Fruit fly (Drosophila melanogaster) Kc167 (cell line): ENCODE results near the gene PK2-R2.

Experiments used
- Myc ChIP-seq: fragments of >200 bp; optimal IDR thresholded peaks from 2 replicates; lab custom pipeline; 2017; ENCODE audit warnings: missing external identifiers
- Sin3A ChIP-seq: fragments of >200 bp; optimal IDR thresholded peaks from 2 replicates; lab custom pipeline; 2018; ENCODE audit warnings: missing external identifiers
- h ChIP-seq: fragments of >200 bp; optimal IDR thresholded peaks from 3 replicates; lab custom pipeline; 2018; ENCODE audit warnings: missing external identifiers
- insv ChIP-seq: fragments of >200 bp; optimal IDR thresholded peaks from 3 replicates; lab custom pipeline; 2018; ENCODE audit warnings: missing external identifiers
- psq ChIP-seq: fragments of >200 bp; optimal IDR thresholded peaks from 2 replicates; lab custom pipeline; 2017; ENCODE audit warnings: missing external identifiers
- ttk ChIP-seq: sonication (Bioruptor generic); optimal IDR thresholded peaks from 2 replicates; lab custom pipeline; 2017; ENCODE audit warnings: missing external identifiers

Gene PK2-R2

dm6 chr3R:13364175-13365174, 30.5 kb upstream of the PK2-R2 start, which contains the start of gene Dic1:
Dic1 (plus strand) TSS chr3R:13364938.
- no peak for TF ChIP-seq insv (lab: Kevin White, UChicago)
- no peak for TF ChIP-seq Myc (lab: Kevin White, UChicago)
- no peak for TF ChIP-seq h
- no peak for TF ChIP-seq Sin3A
- no peak for TF ChIP-seq psq (lab: Kevin White, UChicago)
- TF ChIP-seq ttk (lab: Kevin White, UChicago), result no peak

DNA sequence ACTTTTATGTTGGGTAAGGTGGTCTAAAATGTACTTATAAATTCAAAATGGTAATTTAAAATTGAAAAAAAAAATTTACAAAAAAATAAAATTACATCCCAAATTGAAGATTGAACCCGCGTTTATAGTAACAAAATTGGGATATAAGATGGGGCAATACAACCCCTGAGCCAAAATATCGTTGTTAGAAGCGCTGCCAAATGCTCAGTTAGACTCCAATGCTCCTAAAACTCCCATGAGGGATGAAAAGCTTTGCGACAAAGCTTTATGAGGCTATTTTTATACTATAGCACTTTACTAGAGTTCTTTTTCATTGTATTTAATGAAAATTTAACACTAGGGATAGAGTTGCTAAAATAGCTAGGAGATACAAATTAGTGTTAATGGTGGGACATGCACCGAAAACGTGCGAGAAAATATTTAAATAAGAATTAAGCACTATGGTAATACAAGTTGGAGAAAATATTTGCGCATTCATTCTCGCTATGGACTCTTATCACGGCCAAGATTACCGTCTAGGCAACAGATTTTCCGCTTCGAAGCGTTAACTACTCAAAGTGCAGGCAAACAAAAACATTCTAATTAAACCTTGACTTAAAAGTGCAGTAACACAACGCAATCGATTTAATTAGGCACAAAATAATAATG, 29.5 kb upstream of the PK2-R2 start:
- TF ChIP-seq Sin3A, result no peak

DNA sequence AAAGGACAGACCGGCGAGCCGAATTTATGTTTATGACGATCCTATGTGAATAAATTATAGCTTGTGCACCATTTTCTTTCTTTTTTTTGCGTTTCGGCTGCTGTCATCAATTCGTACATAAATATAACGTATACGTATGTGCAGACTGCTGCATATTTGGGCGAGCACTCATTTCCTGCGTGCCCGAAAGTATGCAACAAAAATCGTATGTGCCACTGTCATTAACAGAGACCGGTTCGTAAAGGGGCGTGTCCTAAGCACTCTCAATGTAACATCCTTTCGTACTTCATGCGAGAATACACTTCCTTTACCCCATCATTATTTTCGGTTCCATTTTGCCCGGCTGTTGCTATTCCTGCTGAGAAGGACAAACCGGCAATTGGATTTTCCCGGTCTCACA, 26.1 kb upstream of the PK2-R2 start:
- TF ChIP-seq Myc (lab: Kevin White, UChicago) (no peak), insv (lab: Kevin White, UChicago) (no peak), Sin3A (no peak), psq (lab: Kevin White, UChicago) (no peak), ttk (lab: Kevin White, UChicago) (no peak), h (no peak)

DNA sequence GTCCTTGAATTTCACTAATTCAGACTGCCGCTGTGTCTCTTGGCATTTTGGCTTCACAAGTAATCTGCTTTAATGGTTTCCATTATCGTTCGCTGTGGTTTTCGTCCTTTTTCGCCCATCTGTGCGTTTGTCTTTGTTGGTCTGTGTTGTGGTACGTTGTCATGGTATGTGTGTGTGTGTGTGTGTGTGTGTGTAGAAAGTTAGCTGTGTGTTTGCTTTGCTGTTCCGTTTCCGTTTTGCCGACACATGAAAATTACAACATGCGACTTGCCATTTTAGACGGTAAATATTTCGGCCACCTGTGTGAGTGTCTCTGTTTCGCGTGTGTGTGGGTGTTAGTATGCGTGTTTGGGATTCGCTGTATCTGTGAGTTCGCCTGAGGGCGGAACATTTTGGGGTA, 23.0 kb upstream of the PK2-R2 start:
- TF ChIP-seq ttk (lab: Kevin White, UChicago), result no peak
- TF ChIP-seq Myc (lab: Kevin White, UChicago), result no peak

DNA sequence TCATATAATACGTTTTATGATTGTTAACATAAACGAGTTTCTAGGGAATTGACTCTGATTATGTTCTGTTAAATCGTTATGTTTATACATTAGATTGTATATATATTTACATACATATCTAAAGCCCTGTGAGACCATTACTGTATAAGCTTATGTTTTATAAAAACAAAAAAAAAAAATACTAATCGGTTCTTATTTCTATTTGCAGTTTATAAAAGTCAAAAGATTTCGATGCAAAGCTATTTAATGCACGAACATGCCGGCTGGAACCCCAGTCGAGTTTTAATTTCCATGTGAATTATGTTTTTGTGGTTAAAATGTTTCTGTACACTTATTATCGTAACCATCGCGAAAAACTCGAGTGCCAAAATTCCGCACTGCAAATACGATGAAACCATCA, 19.4 kb upstream of the PK2-R2 start, which contains the start of gene mthl12:
mthl12 (plus strand) TSS at position 301 of the 400 bp plus-strand sequence.
- TF ChIP-seq Sin3A (no peak), h (no peak), insv (lab: Kevin White, UChicago) (no peak), Myc (lab: Kevin White, UChicago) (no peak), psq (lab: Kevin White, UChicago) (no peak), ttk (lab: Kevin White, UChicago) (no peak)

dm6 chr3R:13338030-13338429, 4.1 kb upstream of the PK2-R2 start, which contains the start of gene PK2-R1:
PK2-R1 (plus strand) TSS chr3R:13338330.
- TF ChIP-seq Myc (lab: Kevin White, UChicago) (no peak), Sin3A (no peak), psq (lab: Kevin White, UChicago) (no peak), insv (lab: Kevin White, UChicago) (no peak), ttk (lab: Kevin White, UChicago) (no peak), h (no peak)

dm6 chr3R:13333031-13333430, 935 bp downstream of the PK2-R2 start:
- TF ChIP-seq psq (lab: Kevin White, UChicago) (no peak), Myc (lab: Kevin White, UChicago) (no peak), h (no peak), insv (lab: Kevin White, UChicago) (no peak), ttk (lab: Kevin White, UChicago) (no peak)

- TF ChIP-seq Sin3A (no peak), ttk (lab: Kevin White, UChicago) (no peak), Myc (lab: Kevin White, UChicago) (no peak), insv (lab: Kevin White, UChicago) (no peak), psq (lab: Kevin White, UChicago) (no peak), h (no peak)
Measured at dm6 chr3R:13319873-13320272, 14.1 kb downstream of the PK2-R2 start.

- no peak for TF ChIP-seq insv (lab: Kevin White, UChicago)
- TF ChIP-seq h, result no peak
- TF ChIP-seq Sin3A, result no peak
- TF ChIP-seq psq (lab: Kevin White, UChicago), result no peak
Measured at dm6 chr3R:13319170-13319569, 14.8 kb downstream of the PK2-R2 start, which contains the start of gene CG45080. CG45080 (minus strand) TSS chr3R:13319270.

dm6 chr3R:13313088-13313487, 20.9 kb downstream of the PK2-R2 start, which contains the start of gene CG44142:
CG44142 (minus strand) TSS chr3R:13313188.
- TF ChIP-seq Myc (lab: Kevin White, UChicago) (no peak), h (no peak), psq (lab: Kevin White, UChicago) (no peak), ttk (lab: Kevin White, UChicago) (no peak)

DNA sequence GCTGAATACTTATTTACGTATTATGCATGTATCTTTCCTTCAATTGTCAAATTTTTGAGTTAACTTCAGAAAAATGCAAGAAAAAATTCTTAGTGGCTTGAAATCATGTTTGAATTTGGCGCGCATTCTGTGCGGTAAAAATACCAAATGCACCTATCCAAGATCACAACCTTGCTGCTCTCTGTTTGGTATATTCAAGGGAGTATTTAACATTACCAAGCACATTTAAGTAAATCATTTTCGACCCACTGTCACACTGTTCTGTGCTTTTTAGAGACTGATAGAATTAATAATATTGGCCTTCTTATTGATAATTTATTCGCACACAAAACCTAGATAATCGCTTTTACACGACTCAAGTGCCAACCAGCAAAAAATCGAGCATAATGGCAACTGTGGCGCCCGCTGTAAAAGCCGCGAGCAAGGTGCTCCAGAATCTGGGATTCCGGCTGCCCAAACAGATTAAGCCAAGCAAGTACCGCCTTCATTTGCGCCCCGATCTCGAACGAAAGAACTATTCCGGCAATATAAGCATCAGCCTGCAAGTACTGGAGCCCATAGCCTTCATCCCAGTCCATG, 24.7 kb downstream of the PK2-R2 start:
- TF ChIP-seq Sin3A (no peak), Myc (lab: Kevin White, UChicago) (no peak), insv (lab: Kevin White, UChicago) (no peak), h (no peak), psq (lab: Kevin White, UChicago) (no peak), ttk (lab: Kevin White, UChicago) (no peak)

dm6 chr3R:13306595-13306994, 27.4 kb downstream of the PK2-R2 start:
- TF ChIP-seq psq (lab: Kevin White, UChicago) (no peak), h (no peak), Sin3A (no peak), ttk (lab: Kevin White, UChicago) (no peak), insv (lab: Kevin White, UChicago) (no peak), Myc (lab: Kevin White, UChicago) (no peak)
